Worm (Caenorhabditis elegans): ENCODE measurements around the gene srz-15.

The srz-15 gene

ce11 chrIV:12898823-12899222, 16.8 kb upstream of the srz-15 start:
- no peak for TF ChIP-seq scrt-1 (GFP tag; IDR thresholded peaks at IDR 0.05)
- TF ChIP-seq ceh-36 (tag; optimal IDR thresholded peaks at IDR 0.05): no peak
- no peak for TF ChIP-seq pes-1 (GFP tag; IDR thresholded peaks at IDR 0.05)
- TF ChIP-seq B0310.2 (tag; optimal IDR thresholded peaks at IDR 0.05): no peak
- TF ChIP-seq flt-1 (GFP tag; IDR thresholded peaks at IDR 0.05): no peak
- no peak for TF ChIP-seq ceh-13 (GFP tag; optimal IDR thresholded peaks at IDR 0.05)
- TF ChIP-seq tbx-11 (GFP tag; IDR thresholded peaks at IDR 0.05): no peak
- TF ChIP-seq tra-4 (tag; optimal IDR thresholded peaks at IDR 0.05): no peak
- TF ChIP-seq hmg-4 (GFP tag; optimal IDR thresholded peaks at IDR 0.05): no peak
- TF ChIP-seq F13C5.2 (tag; optimal IDR thresholded peaks at IDR 0.05): no peak
- TF ChIP-seq ets-7 (tag; optimal IDR thresholded peaks at IDR 0.05): no peak

DNA sequence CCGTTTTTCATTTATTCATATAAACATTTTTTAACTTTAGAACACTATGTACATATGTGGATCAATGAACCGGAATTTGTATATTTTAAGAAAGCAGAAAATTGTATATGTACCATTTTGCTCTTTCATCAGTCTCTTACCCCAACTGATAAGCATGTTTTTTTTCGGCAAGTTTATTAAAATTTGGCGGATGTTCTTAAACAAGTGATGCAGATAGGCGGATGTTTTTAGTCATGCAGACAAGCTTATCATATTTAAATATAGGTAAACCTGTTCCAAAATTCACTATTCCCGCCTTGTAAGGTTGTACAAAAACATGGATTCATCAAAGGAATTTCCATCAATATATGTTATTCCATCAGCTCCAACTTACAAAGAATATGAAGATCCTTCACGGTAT, 16.2 kb upstream of the srz-15 start, which contains the start of gene K08D8.9:
K08D8.9 (plus strand) TSS at position 301 of the 400 bp plus-strand sequence.
- TF ChIP-seq tbx-37 (GFP tag; conservative IDR thresholded peaks at IDR 0.05): no peak
- no peak for TF ChIP-seq aly-1 (tag; optimal IDR thresholded peaks at IDR 0.05)
- no peak for TF ChIP-seq tra-4 (tag; optimal IDR thresholded peaks at IDR 0.05)
- TF ChIP-seq flt-1 (GFP tag; IDR thresholded peaks at IDR 0.05): no peak
- no peak for TF ChIP-seq ama-1 (optimal IDR thresholded peaks at IDR 0.05)
- no peak for TF ChIP-seq hmg-4 (GFP tag; optimal IDR thresholded peaks at IDR 0.05)
- TF ChIP-seq scrt-1 (GFP tag; IDR thresholded peaks at IDR 0.05): no peak
- TF ChIP-seq ceh-36 (tag; optimal IDR thresholded peaks at IDR 0.05): no peak
- no peak for TF ChIP-seq ets-7 (tag; optimal IDR thresholded peaks at IDR 0.05)
- TF ChIP-seq pes-1 (GFP tag; IDR thresholded peaks at IDR 0.05): no peak
- TF ChIP-seq B0310.2 (tag; optimal IDR thresholded peaks at IDR 0.05): no peak
- TF ChIP-seq sea-1 (GFP tag; conservative IDR thresholded peaks at IDR 0.05): no peak
- TF ChIP-seq hnd-1 (tag; optimal IDR thresholded peaks at IDR 0.05): no peak
- no peak for TF ChIP-seq F13C5.2 (tag; optimal IDR thresholded peaks at IDR 0.05)
- TF ChIP-seq tbx-11 (GFP tag; IDR thresholded peaks at IDR 0.05): no peak
- TF ChIP-seq ceh-13 (GFP tag; optimal IDR thresholded peaks at IDR 0.05): no peak

DNA sequence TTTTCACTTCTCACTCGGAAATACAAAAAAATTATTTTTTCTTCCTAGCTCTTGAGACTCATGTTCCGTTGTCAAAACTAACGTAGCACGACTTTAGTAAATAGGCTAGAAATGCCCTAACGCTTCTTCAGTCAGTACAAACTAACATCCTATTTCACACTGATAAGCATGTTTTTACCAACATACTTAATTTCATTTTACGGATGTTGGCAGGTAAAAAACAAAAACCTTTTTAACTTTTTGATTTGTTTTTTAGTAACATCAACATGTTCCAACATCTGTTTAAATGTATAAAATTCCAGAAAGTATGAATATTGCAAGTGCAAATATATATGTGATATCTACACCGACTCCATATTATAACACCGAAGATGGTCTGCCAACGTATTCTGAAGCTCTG, 15.3 kb upstream of the srz-15 start, which contains the start of gene K08D8.10:
K08D8.10 (plus strand) TSS at position 301 of the 400 bp plus-strand sequence.
- TF ChIP-seq ceh-36 (tag; optimal IDR thresholded peaks at IDR 0.05): no peak
- TF ChIP-seq tbx-37 (GFP tag; conservative IDR thresholded peaks at IDR 0.05): no peak
- no peak for TF ChIP-seq hnd-1 (tag; optimal IDR thresholded peaks at IDR 0.05)
- no peak for TF ChIP-seq scrt-1 (GFP tag; IDR thresholded peaks at IDR 0.05)
- no peak for TF ChIP-seq hmbx-1 (tag; optimal IDR thresholded peaks at IDR 0.05)
- no peak for TF ChIP-seq tra-4 (tag; optimal IDR thresholded peaks at IDR 0.05)
- no peak for TF ChIP-seq flt-1 (GFP tag; IDR thresholded peaks at IDR 0.05)
- no peak for TF ChIP-seq sea-1 (GFP tag; conservative IDR thresholded peaks at IDR 0.05)
- no peak for TF ChIP-seq B0310.2 (tag; optimal IDR thresholded peaks at IDR 0.05)
- no peak for TF ChIP-seq ama-1 (optimal IDR thresholded peaks at IDR 0.05)
- TF ChIP-seq tbx-11 (GFP tag; IDR thresholded peaks at IDR 0.05): no peak
- TF ChIP-seq ets-7 (tag; optimal IDR thresholded peaks at IDR 0.05): no peak
- TF ChIP-seq pes-1 (GFP tag; IDR thresholded peaks at IDR 0.05): no peak
- no peak for TF ChIP-seq hmg-4 (GFP tag; optimal IDR thresholded peaks at IDR 0.05)
- TF ChIP-seq F13C5.2 (tag; optimal IDR thresholded peaks at IDR 0.05): no peak

DNA sequence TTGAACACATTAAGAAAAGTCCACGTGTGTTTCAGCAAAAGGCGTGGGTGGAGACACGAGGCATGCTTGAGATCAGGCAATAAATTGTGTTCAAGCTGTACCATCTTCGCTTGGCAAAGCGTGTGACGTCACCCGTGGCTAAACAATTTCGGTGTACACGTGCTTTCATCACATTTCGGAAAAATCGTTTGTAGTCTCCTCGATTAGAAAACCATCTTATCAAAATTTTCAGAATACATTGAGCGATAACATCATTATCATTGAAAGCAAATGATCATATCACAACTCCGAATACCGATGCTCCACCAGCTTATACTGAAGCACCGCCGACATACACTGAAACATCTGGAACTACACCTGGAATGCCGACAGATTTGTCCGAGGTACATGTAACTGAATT, 14.0 kb upstream of the srz-15 start:
- TF ChIP-seq tbx-37 (GFP tag; conservative IDR thresholded peaks at IDR 0.05) (no peak), ceh-13 (GFP tag; optimal IDR thresholded peaks at IDR 0.05) (no peak)

- TF ChIP-seq aly-1 (tag; optimal IDR thresholded peaks at IDR 0.05): no peak
- TF ChIP-seq tbx-11 (GFP tag; IDR thresholded peaks at IDR 0.05): no peak
- TF ChIP-seq hmg-4 (GFP tag; optimal IDR thresholded peaks at IDR 0.05): no peak
- TF ChIP-seq flt-1 (GFP tag; IDR thresholded peaks at IDR 0.05): no peak
- TF ChIP-seq tra-4 (tag; optimal IDR thresholded peaks at IDR 0.05): no peak
These were observed 13.0 kb upstream of the srz-15 start, which contains the start of gene K08D8.2 for ce11 chrIV:12902430-12903110. K08D8.2 (plus strand) TSS chrIV:12903060.

ce11 chrIV:12903687-12904086, 11.9 kb upstream of the srz-15 start:
- TF ChIP-seq F13C5.2 (tag; optimal IDR thresholded peaks at IDR 0.05) (no peak), sea-1 (GFP tag; conservative IDR thresholded peaks at IDR 0.05) (no peak), ceh-13 (GFP tag; optimal IDR thresholded peaks at IDR 0.05) (no peak), pes-1 (GFP tag; IDR thresholded peaks at IDR 0.05) (no peak), hmg-4 (GFP tag; optimal IDR thresholded peaks at IDR 0.05) (no peak), aly-1 (tag; optimal IDR thresholded peaks at IDR 0.05) (no peak), flt-1 (GFP tag; IDR thresholded peaks at IDR 0.05) (no peak), hmbx-1 (tag; optimal IDR thresholded peaks at IDR 0.05) (no peak), ets-7 (tag; optimal IDR thresholded peaks at IDR 0.05) (no peak), tbx-37 (GFP tag; conservative IDR thresholded peaks at IDR 0.05) (no peak), ama-1 (optimal IDR thresholded peaks at IDR 0.05) (no peak)

- TF ChIP-seq hmbx-1 (tag; optimal IDR thresholded peaks at IDR 0.05): no peak
- no peak for TF ChIP-seq B0310.2 (tag; optimal IDR thresholded peaks at IDR 0.05)
- TF ChIP-seq hmg-4 (GFP tag; optimal IDR thresholded peaks at IDR 0.05): no peak
- no peak for TF ChIP-seq F13C5.2 (tag; optimal IDR thresholded peaks at IDR 0.05)
- no peak for TF ChIP-seq sea-1 (GFP tag; conservative IDR thresholded peaks at IDR 0.05)
- no peak for TF ChIP-seq tbx-11 (GFP tag; IDR thresholded peaks at IDR 0.05)
- TF ChIP-seq ceh-36 (tag; optimal IDR thresholded peaks at IDR 0.05): no peak
- no peak for TF ChIP-seq aly-1 (tag; optimal IDR thresholded peaks at IDR 0.05)
- TF ChIP-seq scrt-1 (GFP tag; IDR thresholded peaks at IDR 0.05): no peak
- TF ChIP-seq tbx-37 (GFP tag; conservative IDR thresholded peaks at IDR 0.05): no peak
- no peak for TF ChIP-seq ceh-13 (GFP tag; optimal IDR thresholded peaks at IDR 0.05)
- no peak for TF ChIP-seq tra-4 (tag; optimal IDR thresholded peaks at IDR 0.05)
- TF ChIP-seq flt-1 (GFP tag; IDR thresholded peaks at IDR 0.05): no peak
These were observed 9.1 kb upstream of the srz-15 start, which contains the start of gene K08D8.3 for ce11 chrIV:12906529-12906928. K08D8.3 (minus strand) TSS chrIV:12906659.

Data from whole organism, early embryonic.